Fruit fly (Drosophila melanogaster) whole organism, embryonic: Measurements from ENCODE around the gene Pat1.

Source experiments
- Abd-B ChIP-seq: fragments of 200-800 bp; sonication (Bioruptor generic); optimal IDR thresholded peaks from 2 replicates; lab custom pipeline; 2018; ENCODE audit warnings: missing biosample characterization, mild to moderate bottlenecking, missing genetic modification characterization, moderate library complexity
- Atf6 ChIP-seq: fragments of 200-800 bp; sonication (Bioruptor generic); IDR thresholded peaks from 2 replicates; pipeline ENCODE4 v1.3.6; 2022; ENCODE audit warnings: missing biosample characterization, missing genetic modification characterization
- CG10462 ChIP-seq: fragments of 200-800 bp; sonication (Bioruptor generic); optimal IDR thresholded peaks from 2 replicates; lab custom pipeline; 2016; ENCODE audit warnings: missing biosample characterization, missing genetic modification characterization
- CG11085 ChIP-seq: fragments of 200-800 bp; sonication (Bioruptor generic); IDR thresholded peaks from 2 replicates; pipeline ENCODE4 v1.3.6; 2022; ENCODE audit warnings: missing biosample characterization, missing genetic modification characterization
- CG1233 ChIP-seq: fragments of 200-800 bp; sonication (Bioruptor generic); optimal IDR thresholded peaks from 4 replicates; lab custom pipeline; 2018; ENCODE audit warnings: missing biosample characterization, mild to moderate bottlenecking, missing genetic modification characterization
- CG12391 ChIP-seq: fragments of 200-800 bp; sonication (Bioruptor generic); optimal IDR thresholded peaks from 3 replicates; lab custom pipeline; 2018; ENCODE audit warnings: missing biosample characterization, mild to moderate bottlenecking, missing genetic modification characterization, moderate library complexity
- CG15073 ChIP-seq: fragments of 200-800 bp; sonication (Bioruptor generic); optimal IDR thresholded peaks from 2 replicates; lab custom pipeline; 2016; ENCODE audit warnings: missing biosample characterization, missing genetic modification characterization
- CG17328 ChIP-seq: fragments of 200-800 bp; sonication (Bioruptor generic); IDR thresholded peaks from 2 replicates; pipeline ENCODE4 v1.3.6; 2022; ENCODE audit warnings: missing biosample characterization, missing genetic modification characterization
- CG18011 ChIP-seq: fragments of 200-800 bp; sonication (Bioruptor generic); optimal IDR thresholded peaks from 2 replicates; lab custom pipeline; 2017; ENCODE audit warnings: missing biosample characterization, missing genetic modification characterization, mild to moderate bottlenecking, moderate library complexity, missing genotype
- CG2199 ChIP-seq: fragments of 200-800 bp; sonication (Bioruptor generic); IDR thresholded peaks from 3 replicates; pipeline ENCODE4 v1.3.6; 2022; ENCODE audit warnings: missing biosample characterization, missing genetic modification characterization
- CG2889 ChIP-seq: fragments of 200-800 bp; sonication (Bioruptor generic); IDR thresholded peaks from 3 replicates; pipeline ENCODE4 v1.3.6; 2022; ENCODE audit warnings: missing biosample characterization, missing genetic modification characterization
- CG30403 ChIP-seq: fragments of 200-800 bp; sonication (Bioruptor generic); optimal IDR thresholded peaks from 3 replicates; lab custom pipeline; 2016; ENCODE audit warnings: missing biosample characterization, missing genetic modification characterization
- CG31224 ChIP-seq: fragments of 200-800 bp; sonication (Bioruptor generic); IDR thresholded peaks from 2 replicates; pipeline ENCODE4 v1.3.6; 2022; ENCODE audit warnings: missing biosample characterization, missing genetic modification characterization
- CG31441 ChIP-seq: fragments of 200-800 bp; sonication (Bioruptor generic); IDR thresholded peaks from 2 replicates; pipeline ENCODE4 v1.3.6; 2022; ENCODE audit warnings: missing biosample characterization, missing genetic modification characterization
- CG5245 ChIP-seq: fragments of 200-800 bp; sonication (Bioruptor generic); optimal IDR thresholded peaks from 3 replicates; lab custom pipeline; 2016; ENCODE audit warnings: missing biosample characterization, missing genetic modification characterization
- CHES-1-like ChIP-seq: fragments of 200-800 bp; sonication (Bioruptor generic); optimal IDR thresholded peaks from 2 replicates; lab custom pipeline; 2016; ENCODE audit warnings: missing biosample characterization, missing genetic modification characterization
- CrebB ChIP-seq: fragments of 200-800 bp; sonication (Bioruptor generic); optimal IDR thresholded peaks from 3 replicates; lab custom pipeline; 2018; ENCODE audit warnings: missing biosample characterization, mild to moderate bottlenecking, missing genetic modification characterization
- D ChIP-seq, 2 experiments: fragments of 200-800 bp in 1 of 2; fragments of >200 bp in 1 of 2; sonication (Bioruptor generic) in 1 of 2; optimal IDR thresholded peaks; 2 replicates in 1 of 2; 3 replicates in 1 of 2; lab custom pipeline; 2017; ENCODE audit warnings: mild to moderate bottlenecking in 1 of 2, missing biosample characterization in 1 of 2, missing genetic modification characterization in 1 of 2, missing genetic modification reagents in 1 of 2
- Dek ChIP-seq: fragments of 200-800 bp; sonication (Bioruptor generic); optimal IDR thresholded peaks from 3 replicates; lab custom pipeline; 2019; ENCODE audit warnings: missing biosample characterization, mild to moderate bottlenecking, missing genetic modification characterization, moderate library complexity
- Dfd ChIP-seq, 2 experiments: fragments of >200 bp; optimal IDR thresholded peaks; 2 replicates each; lab custom pipeline; 2017; ENCODE audit warnings: missing biosample characterization in 2 of 2, missing genetic modification characterization in 2 of 2
- Dp ChIP-seq: fragments of 200-800 bp; sonication (Bioruptor generic); optimal IDR thresholded peaks from 2 replicates; lab custom pipeline; 2018; ENCODE audit warnings: missing biosample characterization, mild to moderate bottlenecking, missing genetic modification characterization, moderate library complexity
- Drgx ChIP-seq: fragments of 200-800 bp; sonication (Bioruptor generic); IDR thresholded peaks from 2 replicates; pipeline ENCODE4 v1.3.6; 2022; ENCODE audit warnings: missing biosample characterization, missing genetic modification characterization
- Fer3 ChIP-seq: fragments of 200-800 bp; sonication (Bioruptor generic); optimal IDR thresholded peaks from 2 replicates; lab custom pipeline; 2018; ENCODE audit warnings: missing biosample characterization, mild to moderate bottlenecking, missing genetic modification characterization, moderate library complexity
- Myb ChIP-seq: fragments of 200-800 bp; sonication (Bioruptor generic); optimal IDR thresholded peaks from 2 replicates; lab custom pipeline; 2016; ENCODE audit warnings: missing biosample characterization, missing genetic modification characterization
- Opbp ChIP-seq: fragments of 200-800 bp; sonication (Bioruptor generic); IDR thresholded peaks from 3 replicates; pipeline ENCODE4 v1.3.6; 2022; ENCODE audit warnings: missing biosample characterization, missing genetic modification characterization; ENCODE audit not compliant: partially characterized antibody
- PHDP ChIP-seq: fragments of 200-800 bp; sonication (Bioruptor generic); optimal IDR thresholded peaks from 3 replicates; lab custom pipeline; 2018; ENCODE audit warnings: missing biosample characterization, mild to moderate bottlenecking, missing genetic modification characterization, moderate library complexity
- Sox102F ChIP-seq: fragments of 200-800 bp; sonication (Bioruptor generic); optimal IDR thresholded peaks from 2 replicates; lab custom pipeline; 2018; ENCODE audit warnings: missing biosample characterization, mild to moderate bottlenecking, missing genetic modification characterization, moderate library complexity
- Sry-β ChIP-seq: fragments of 200-800 bp; sonication (Bioruptor generic); optimal IDR thresholded peaks from 2 replicates; lab custom pipeline; 2018; ENCODE audit warnings: missing biosample characterization, mild to moderate bottlenecking, missing genetic modification characterization, moderate library complexity
- Trl ChIP-seq, 3 experiments: fragments of >200 bp in 2 of 3; fragments of 200-800 bp in 1 of 3; sonication (Bioruptor generic) in 1 of 3; optimal IDR thresholded peaks; 2 replicates in 1 of 3; 3 replicates in 2 of 3; lab custom pipeline; 2016 to 2017; ENCODE audit warnings: missing biosample characterization in 1 of 3, missing genetic modification characterization in 1 of 3
- ab ChIP-seq: fragments of 200-800 bp; sonication (Bioruptor generic); optimal IDR thresholded peaks from 2 replicates; lab custom pipeline; 2016; ENCODE audit warnings: missing biosample characterization, missing genetic modification characterization
- ac ChIP-seq: fragments of 200-800 bp; sonication (Bioruptor generic); optimal IDR thresholded peaks from 3 replicates; lab custom pipeline; 2017; ENCODE audit warnings: missing biosample characterization, mild to moderate bottlenecking, missing genetic modification characterization
- al ChIP-seq: fragments of 200-800 bp; sonication (Bioruptor generic); IDR thresholded peaks from 2 replicates; pipeline ENCODE4 v1.3.6; 2022; ENCODE audit warnings: missing biosample characterization, missing genetic modification characterization
- bsh ChIP-seq, 2 experiments: fragments of 200-800 bp; sonication (Bioruptor generic); optimal IDR thresholded peaks; 2 replicates each; lab custom pipeline; 2017 to 2018; ENCODE audit warnings: mild to moderate bottlenecking in 2 of 2, missing biosample characterization in 2 of 2, missing genetic modification characterization in 2 of 2, moderate library complexity in 1 of 2
- ci ChIP-seq: fragments of 200-800 bp; sonication (Bioruptor generic); IDR thresholded peaks from 3 replicates; pipeline ENCODE4 v1.3.6; 2022; ENCODE audit warnings: missing biosample characterization, missing genetic modification characterization
- disco-r ChIP-seq: fragments of 200-800 bp; sonication (Bioruptor generic); optimal IDR thresholded peaks from 2 replicates; lab custom pipeline; 2016; ENCODE audit warnings: missing biosample characterization, missing genetic modification characterization
- dysf ChIP-seq: fragments of 200-800 bp; sonication (Bioruptor generic); IDR thresholded peaks from 3 replicates; pipeline ENCODE4 v1.3.6; 2022; ENCODE audit warnings: missing biosample characterization, missing genetic modification characterization
- ems ChIP-seq: fragments of 200-800 bp; sonication (Bioruptor generic); optimal IDR thresholded peaks from 3 replicates; lab custom pipeline; 2016; ENCODE audit warnings: missing biosample characterization, missing genetic modification characterization
- ftz-f1 ChIP-seq: fragments of 200-800 bp; sonication (Bioruptor generic); optimal IDR thresholded peaks from 2 replicates; lab custom pipeline; 2016; ENCODE audit warnings: missing biosample characterization, missing genetic modification characterization
- fu2 ChIP-seq: fragments of 200-800 bp; sonication (Bioruptor generic); optimal IDR thresholded peaks from 2 replicates; lab custom pipeline; 2016; ENCODE audit warnings: missing biosample characterization, missing genetic modification characterization
- jing ChIP-seq: fragments of 200-800 bp; sonication (Bioruptor generic); optimal IDR thresholded peaks from 2 replicates; lab custom pipeline; 2018; ENCODE audit warnings: missing biosample characterization, mild to moderate bottlenecking, missing genetic modification characterization
- jumu ChIP-seq: fragments of 200-800 bp; sonication (Bioruptor generic); optimal IDR thresholded peaks from 3 replicates; lab custom pipeline; 2016; ENCODE audit warnings: missing biosample characterization, missing genetic modification characterization
- kni ChIP-seq: fragments of 200-800 bp; sonication (Bioruptor generic); optimal IDR thresholded peaks from 3 replicates; lab custom pipeline; 2017; ENCODE audit warnings: mild to moderate bottlenecking, missing biosample characterization, missing genetic modification reagents, missing genetic modification characterization
- nmo ChIP-seq: fragments of 200-800 bp; sonication (Bioruptor generic); optimal IDR thresholded peaks from 2 replicates; lab custom pipeline; 2018; ENCODE audit warnings: missing biosample characterization, mild to moderate bottlenecking, missing genetic modification characterization, moderate library complexity
- pum ChIP-seq: fragments of 200-800 bp; sonication (Bioruptor generic); optimal IDR thresholded peaks from 2 replicates; lab custom pipeline; 2016; ENCODE audit warnings: missing biosample characterization, missing genetic modification characterization
- shn ChIP-seq: fragments of 200-800 bp; sonication (Bioruptor generic); optimal IDR thresholded peaks from 3 replicates; lab custom pipeline; 2016; ENCODE audit warnings: missing biosample characterization, missing genetic modification characterization
- sqz ChIP-seq: fragments of 200-800 bp; sonication (Bioruptor generic); optimal IDR thresholded peaks from 3 replicates; lab custom pipeline; 2018; ENCODE audit warnings: missing biosample characterization, mild to moderate bottlenecking, missing genetic modification characterization
- sug ChIP-seq: fragments of 200-800 bp; optimal IDR thresholded peaks from 2 replicates; lab custom pipeline; 2019; ENCODE audit warnings: missing biosample characterization, mild to moderate bottlenecking, missing genetic modification characterization, moderate library complexity
- tio ChIP-seq: fragments of 200-800 bp; sonication (Bioruptor generic); optimal IDR thresholded peaks from 2 replicates; lab custom pipeline; 2017; ENCODE audit warnings: missing biosample characterization, missing genetic modification characterization, inconsistent platforms
- tup ChIP-seq: fragments of 200-800 bp; sonication (Bioruptor generic); optimal IDR thresholded peaks from 2 replicates; lab custom pipeline; 2016; ENCODE audit warnings: missing biosample characterization, mild to moderate bottlenecking, missing genetic modification characterization, moderate library complexity

The Pat1 gene

DNA sequence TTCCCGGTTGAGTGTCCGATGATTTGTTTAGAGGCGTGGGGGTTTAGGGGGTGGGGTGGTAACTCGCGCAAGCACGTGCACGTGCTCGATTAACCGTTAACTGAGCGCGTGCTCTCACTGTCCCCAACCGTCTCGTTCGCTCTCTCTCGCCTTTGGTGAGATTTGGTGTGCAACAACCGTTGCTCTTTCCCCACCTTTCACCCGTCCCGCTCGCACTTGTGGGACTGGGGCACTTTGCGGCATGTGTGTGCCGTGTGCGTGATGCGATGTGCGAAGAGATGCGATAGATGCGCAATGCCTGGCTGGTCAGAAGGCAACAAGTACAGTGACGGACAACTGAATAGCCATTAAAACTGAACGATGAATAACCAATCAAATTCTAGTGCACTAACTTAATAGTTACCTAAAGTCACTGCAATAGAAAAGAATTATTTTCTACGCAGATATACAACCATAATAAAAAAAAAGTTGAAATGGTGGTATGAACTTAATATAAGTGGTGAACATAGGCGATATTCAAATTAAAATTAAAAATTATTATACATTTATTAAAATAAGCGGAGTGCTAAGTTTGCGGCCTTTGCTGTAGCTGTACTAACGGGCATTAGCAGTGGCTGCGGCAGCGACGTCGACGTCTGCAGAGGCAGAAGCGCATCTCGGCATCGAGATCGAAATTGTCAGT, 19.2 kb upstream of the Pat1 start (continued):
- peak; percentile 71 for TF ChIP-seq CG5245
- no peak for TF ChIP-seq ftz-f1 (GFP tag; lab: Kevin White, UChicago)
- peak; percentile 50 for TF ChIP-seq CG10462 (GFP tag; lab: Kevin White, UChicago)
- TF ChIP-seq shn: peak; percentile 35
- TF ChIP-seq sug: peak; percentile 76
- peak; percentile 40; the same call in 1 of the 3 replicates for TF ChIP-seq CG2199 (GFP tag; lab: Robert Waterston, UW)
- peak; percentile 53 for TF ChIP-seq pum (GFP tag; lab: Kevin White, UChicago)
- no peak for TF ChIP-seq al (GFP tag; lab: Robert Waterston, UW)
- TF ChIP-seq Trl (optimal IDR thresholded peaks at IDR 0.05; lab: Kevin White, UChicago): peak in 1 of 2 experiments; percentile 55
- no peak for TF ChIP-seq Trl (GFP tag; optimal IDR thresholded peaks at IDR 0.05; lab: Kevin White, UChicago)
- peak; percentile 81 for TF ChIP-seq Fer3 (tag; lab: Kevin White, UChicago)
- no peak for TF ChIP-seq fu2
- peak; percentile 60 for TF ChIP-seq Sry-β (GFP tag; lab: Kevin White, UChicago)
- TF ChIP-seq CG1233 (GFP tag; lab: Kevin White, UChicago): peak; percentile 87
- TF ChIP-seq sqz (GFP tag; lab: Kevin White, UChicago): peak; percentile 88
- TF ChIP-seq Drgx (GFP tag; lab: Robert Waterston, UW): peak; percentile 92
- TF ChIP-seq tio (GFP tag; lab: Kevin White, UChicago): peak; percentile 83
- TF ChIP-seq CG11085 (GFP tag; lab: Robert Waterston, UW): 0 out of 2 replicates have a peak, but pooled peaks have one; percentile 37
- peak; percentile 55 for TF ChIP-seq CG15073
- TF ChIP-seq Atf6 (GFP tag; lab: Robert Waterston, UW): peak; percentile 77
- TF ChIP-seq ems (GFP tag; lab: Kevin White, UChicago): peak; percentile 9
- TF ChIP-seq tup (GFP tag; lab: Kevin White, UChicago): peak; percentile 35
- TF ChIP-seq CG18011 (GFP tag; lab: Kevin White, UChicago): peak; percentile 12
- TF ChIP-seq CG2889 (GFP tag; lab: Robert Waterston, UW): peak; percentile 59; the same call in 1 of the 3 replicates
- peak; percentile 80 for TF ChIP-seq ac
- TF ChIP-seq CG17328: peak; percentile 85
- peak; percentile 79 for TF ChIP-seq Dek (tag; lab: Kevin White, UChicago)
- no peak for TF ChIP-seq ab (GFP tag; lab: Kevin White, UChicago)
- peak; percentile 90 for TF ChIP-seq CG30403 (GFP tag; lab: Kevin White, UChicago)
- TF ChIP-seq CG12391 (tag; lab: Kevin White, UChicago): peak; percentile 93
- TF ChIP-seq CG31441: peak; percentile 97
- TF ChIP-seq CG31224 (GFP tag; lab: Robert Waterston, UW): peak; percentile 65
- TF ChIP-seq kni (GFP tag; lab: Kevin White, UChicago): peak; percentile 70
- TF ChIP-seq CHES-1-like: no peak
- peak; percentile 54 for TF ChIP-seq CrebB (tag; lab: Kevin White, UChicago)
- TF ChIP-seq dysf (GFP tag; lab: Robert Waterston, UW): peak; percentile 89
- TF ChIP-seq Sox102F: peak; percentile 90
- TF ChIP-seq PHDP (tag; lab: Kevin White, UChicago): peak; percentile 87
- TF ChIP-seq nmo: peak; percentile 95
- TF ChIP-seq jing (GFP tag; lab: Kevin White, UChicago): peak; percentile 60
- TF ChIP-seq Opbp (GFP tag; lab: Robert Waterston, UW): no peak
- TF ChIP-seq ci: peak; percentile 89
- no peak for TF ChIP-seq disco-r (GFP tag; lab: Kevin White, UChicago)
- no peak for TF ChIP-seq D (optimal IDR thresholded peaks at IDR 0.05; lab: Kevin White, UChicago)
- peak; percentile 95 for TF ChIP-seq D (GFP tag; optimal IDR thresholded peaks at IDR 0.05; lab: Kevin White, UChicago)
- TF ChIP-seq jumu (GFP tag; lab: Kevin White, UChicago): peak; percentile 20
- no peak for TF ChIP-seq Dfd (GFP tag; optimal IDR thresholded peaks at IDR 0.05; lab: Kevin White, UChicago)
- peak; percentile 68 for TF ChIP-seq Abd-B (GFP tag; lab: Kevin White, UChicago)
- no peak for TF ChIP-seq Dp (GFP tag; lab: Kevin White, UChicago)
- TF ChIP-seq bsh (GFP tag; optimal IDR thresholded peaks at IDR 0.05; lab: Kevin White, UChicago): peak; percentile 88 to 93
- TF ChIP-seq Myb: no peak
